Worm (Caenorhabditis elegans) whole organism, L4/young adult: Measurements from ENCODE around the gene rhy-1.

Experiments
- W03F9.2 ChIP-seq: fragments of 150-350 bp; optimal IDR thresholded peaks from 2 replicates; lab custom pipeline; 2014; ENCODE audit warnings: missing biosample characterization, missing genetic modification characterization
- dao-5 ChIP-seq: sonication (generic microtip); optimal IDR thresholded peaks from 2 replicates; lab custom pipeline; 2016; ENCODE audit warnings: missing genotype, missing genetic modification characterization, moderate library complexity, missing compliant biosample characterization
- him-1 ChIP-seq: sonication (generic microtip); optimal IDR thresholded peaks from 2 replicates; lab custom pipeline; 2016; ENCODE audit warnings: missing genotype, missing genetic modification reagents, missing genetic modification characterization, missing compliant biosample characterization

DNA sequence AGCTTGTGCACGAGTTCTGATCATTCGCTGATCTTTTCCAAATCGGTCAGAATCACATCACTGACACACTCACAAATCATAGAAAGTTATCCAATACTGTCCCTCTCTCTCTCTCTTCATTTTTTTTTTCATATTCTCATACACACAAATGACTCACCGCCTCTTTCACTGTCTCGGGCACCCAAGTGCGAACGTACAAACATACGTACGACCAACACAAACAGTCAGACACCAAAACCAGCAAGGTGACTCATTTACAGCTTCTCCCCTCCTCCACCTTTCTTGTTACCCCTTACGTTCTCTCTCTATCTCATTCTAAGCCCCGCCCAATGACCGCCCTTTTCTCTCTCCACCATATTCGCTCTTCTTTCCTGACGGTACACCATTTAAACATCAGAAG, 34.2 kb upstream of the rhy-1 start:
- TF ChIP-seq him-1 (tag; lab: Kevin White, UChicago), result no peak
- TF ChIP-seq dao-5 (tag; lab: Kevin White, UChicago), result no peak
- TF ChIP-seq W03F9.2, result no peak
